Worm (Caenorhabditis elegans): ENCODE results near the gene srt-54.

ce11 chrII:146933-147332 is 29.9 kb downstream of the srt-54 start, which contains the start of gene T25D3.4:
- TF ChIP-seq hlh-15 (tag; optimal IDR thresholded peaks at IDR 0.05) (no peak), pros-1 (tag; optimal IDR thresholded peaks at IDR 0.05) (no peak), unc-3 (GFP tag; conservative IDR thresholded peaks at IDR 0.05) (no peak), unc-3 (tag; optimal IDR thresholded peaks at IDR 0.05) (no peak), ama-1 (optimal IDR thresholded peaks at IDR 0.05) (no peak), mec-3 (tag; optimal IDR thresholded peaks at IDR 0.05; ENCODE audit: borderline replicate concordance) (no peak), elt-2 (tag; optimal IDR thresholded peaks at IDR 0.05) (no peak), rnt-1 (tag; optimal IDR thresholded peaks at IDR 0.05) (no peak), pha-4 (tag; optimal IDR thresholded peaks at IDR 0.05) (no peak), che-1 (tag; optimal IDR thresholded peaks at IDR 0.05) (no peak)
